Worm (Caenorhabditis elegans) whole organism, L4 larva: Measurements from ENCODE around the gene srbc-40.

Experiments
- T26A8.4 ChIP-seq: fragments of 200-800 bp; sonication (Bioruptor generic); IDR thresholded peaks from 2 replicates; pipeline ENCODE4 v1.3.6; 2022; ENCODE audit warnings: missing genetic modification characterization, missing compliant biosample characterization
- Y105C5A.15 ChIP-seq: fragments of 200-800 bp; sonication (Bioruptor generic); IDR thresholded peaks from 2 replicates; pipeline ENCODE4 v1.3.6; 2022; ENCODE audit warnings: missing genetic modification characterization, missing compliant biosample characterization
- ZK546.5 ChIP-seq, 2 experiments: sonication (generic microtip); optimal IDR thresholded peaks; 2 replicates each; lab custom pipeline; 2017; ENCODE audit warnings: missing biosample characterization in 2 of 2, missing genetic modification characterization in 2 of 2
- aly-2 ChIP-seq: sonication (generic microtip); optimal IDR thresholded peaks from 2 replicates; lab custom pipeline; 2018; ENCODE audit warnings: missing biosample characterization, missing genetic modification characterization
- ama-1 ChIP-seq: fragments of 150-350 bp; optimal IDR thresholded peaks from 2 replicates; lab custom pipeline; 2014; ENCODE audit warnings: inconsistent platforms, mixed read lengths
- attf-4 ChIP-seq: sonication (generic microtip); optimal IDR thresholded peaks from 3 replicates; lab custom pipeline; 2017; ENCODE audit warnings: missing biosample characterization, missing genetic modification characterization
- cey-2 ChIP-seq: sonication (generic microtip); optimal IDR thresholded peaks from 3 replicates; lab custom pipeline; 2017; ENCODE audit warnings: missing genetic modification characterization, mild to moderate bottlenecking, missing compliant biosample characterization, antibody characterized with exemption, borderline replicate concordance; ENCODE audit not compliant: insufficient read depth
- daf-16 ChIP-seq, 3 experiments: sonication (generic microtip); optimal IDR thresholded peaks; 2 replicates each; lab custom pipeline; 2016 to 2017; ENCODE audit warnings: missing genetic modification characterization in 3 of 3, missing genetic modification reagents in 3 of 3, mild to moderate bottlenecking in 2 of 3, missing compliant biosample characterization in 2 of 3, missing biosample characterization in 1 of 3, moderate library complexity in 1 of 3
- dmd-6 ChIP-seq: fragments of 200-800 bp; sonication (Bioruptor generic); IDR thresholded peaks from 2 replicates; pipeline ENCODE4 v1.3.6; 2022; ENCODE audit warnings: missing genetic modification reagents, missing genetic modification characterization, missing compliant biosample characterization
- dmd-9 ChIP-seq: fragments of 200-800 bp; sonication (Bioruptor generic); IDR thresholded peaks from 2 replicates; pipeline ENCODE4 v1.3.6; 2022; ENCODE audit warnings: missing genetic modification reagents, missing genetic modification characterization, missing compliant biosample characterization
- dpl-1 ChIP-seq: fragments of 150-350 bp; optimal IDR thresholded peaks from 2 replicates; lab custom pipeline; 2014; ENCODE audit warnings: missing biosample characterization, missing genetic modification reagents, missing genetic modification characterization
- duxl-1 ChIP-seq: sonication (generic microtip); optimal IDR thresholded peaks from 2 replicates; lab custom pipeline; 2016; ENCODE audit warnings: mild to moderate bottlenecking, missing genetic modification characterization, moderate library complexity, missing compliant biosample characterization; ENCODE audit not compliant: poor library complexity
- dve-1 ChIP-seq: sonication (generic microtip); optimal IDR thresholded peaks from 2 replicates; lab custom pipeline; 2017; ENCODE audit warnings: antibody characterized with exemption, mild to moderate bottlenecking, missing genetic modification characterization, missing compliant biosample characterization; ENCODE audit not compliant: insufficient read depth
- egl-27 ChIP-seq: sonication (generic microtip); optimal IDR thresholded peaks from 3 replicates; lab custom pipeline; 2017; ENCODE audit warnings: missing biosample characterization, missing genetic modification reagents, missing genetic modification characterization
- fos-1 ChIP-seq: fragments of 150-350 bp; optimal IDR thresholded peaks from 2 replicates; lab custom pipeline; 2014; ENCODE audit warnings: missing biosample characterization, missing genetic modification characterization
- gei-8 ChIP-seq: fragments of 200-800 bp; sonication (Bioruptor generic); optimal IDR thresholded peaks from 2 replicates; lab custom pipeline; 2018; ENCODE audit warnings: mild to moderate bottlenecking, missing genetic modification characterization, missing compliant biosample characterization
- hif-1 ChIP-seq, 2 experiments: sonication (generic microtip); optimal IDR thresholded peaks; 2 replicates each; lab custom pipeline; 2016 to 2017; ENCODE audit warnings: missing compliant biosample characterization in 2 of 2, missing genetic modification characterization in 2 of 2, missing genetic modification reagents in 2 of 2, missing genotype in 2 of 2, mild to moderate bottlenecking in 1 of 2
- hlh-30 ChIP-seq: sonication (generic microtip); optimal IDR thresholded peaks from 2 replicates; lab custom pipeline; 2017; ENCODE audit warnings: antibody characterized with exemption, mild to moderate bottlenecking, missing genetic modification characterization, missing compliant biosample characterization; ENCODE audit not compliant: insufficient read depth
- hmg-1.1 ChIP-seq: fragments of 200-800 bp; sonication (Bioruptor generic); IDR thresholded peaks from 2 replicates; pipeline ENCODE4 v1.3.6; 2022; ENCODE audit warnings: missing genetic modification reagents, missing genetic modification characterization, missing compliant biosample characterization
- jun-1 ChIP-seq: fragments of 150-350 bp; optimal IDR thresholded peaks from 2 replicates; lab custom pipeline; 2014; ENCODE audit warnings: missing biosample characterization, missing genetic modification reagents, missing genetic modification characterization
- lim-7 ChIP-seq: fragments of 200-800 bp; sonication (Bioruptor generic); IDR thresholded peaks from 2 replicates; pipeline ENCODE4 v1.3.6; 2022; ENCODE audit warnings: missing genetic modification characterization, missing compliant biosample characterization
- lin-1 ChIP-seq: fragments of 200-800 bp; sonication (Bioruptor generic); IDR thresholded peaks from 2 replicates; pipeline ENCODE4 v1.3.6; 2022; ENCODE audit warnings: missing genetic modification reagents, missing genetic modification characterization, missing compliant biosample characterization
- mdl-1 ChIP-seq, 2 experiments: fragments of 150-350 bp in 1 of 2; sonication (generic microtip) in 1 of 2; optimal IDR thresholded peaks; 2 replicates each; lab custom pipeline; 2014 to 2017; ENCODE audit warnings: missing biosample characterization in 2 of 2, missing genetic modification characterization in 2 of 2
- mep-1 ChIP-seq: fragments of 150-350 bp; sonication (generic microtip); optimal IDR thresholded peaks from 3 replicates; lab custom pipeline; 2014; ENCODE audit warnings: missing biosample characterization, missing genetic modification characterization
- mxl-3 ChIP-seq: fragments of 200-800 bp; sonication (Bioruptor generic); optimal IDR thresholded peaks from 2 replicates; lab custom pipeline; 2018; ENCODE audit warnings: mild to moderate bottlenecking, missing genetic modification characterization, missing compliant biosample characterization
- nhr-10 ChIP-seq: fragments of 150-350 bp; optimal IDR thresholded peaks from 2 replicates; lab custom pipeline; 2014; ENCODE audit warnings: missing biosample characterization, missing genetic modification characterization
- nhr-102 ChIP-seq: sonication (generic microtip); optimal IDR thresholded peaks from 2 replicates; lab custom pipeline; 2016; ENCODE audit warnings: mild to moderate bottlenecking, missing genetic modification characterization, moderate library complexity, missing compliant biosample characterization
- nhr-11 ChIP-seq: fragments of 150-350 bp; optimal IDR thresholded peaks from 2 replicates; lab custom pipeline; 2014; ENCODE audit warnings: missing biosample characterization, missing genetic modification characterization
- nhr-111 ChIP-seq: fragments of 200-800 bp; sonication (Bioruptor generic); optimal IDR thresholded peaks from 2 replicates; lab custom pipeline; 2018; ENCODE audit warnings: mild to moderate bottlenecking, missing genetic modification characterization, missing compliant biosample characterization
- nhr-237 ChIP-seq: sonication (generic microtip); optimal IDR thresholded peaks from 2 replicates; lab custom pipeline; 2017; ENCODE audit warnings: missing biosample characterization, missing genetic modification characterization
- nhr-25 ChIP-seq: sonication (generic microtip); optimal IDR thresholded peaks from 2 replicates; lab custom pipeline; 2017; ENCODE audit warnings: missing genetic modification characterization, mild to moderate bottlenecking, missing compliant biosample characterization, antibody characterized with exemption, moderate library complexity, borderline replicate concordance; ENCODE audit not compliant: insufficient read depth
- pha-4 ChIP-seq, 2 experiments: fragments of 150-350 bp in 1 of 2; fragments of 200-800 bp in 1 of 2; sonication (Bioruptor generic) in 1 of 2; IDR thresholded peaks in 1 of 2; optimal IDR thresholded peaks in 1 of 2; 2 replicates each; pipeline versions ENCODE4 v1.3.6 to Lab custom; 2014 to 2022; ENCODE audit warnings: missing genetic modification characterization in 2 of 2, missing genetic modification reagents in 2 of 2, missing biosample characterization in 1 of 2, missing compliant biosample characterization in 1 of 2
- php-3 ChIP-seq: fragments of 200-800 bp; sonication (Bioruptor generic); IDR thresholded peaks from 2 replicates; pipeline ENCODE4 v1.3.6; 2022; ENCODE audit warnings: missing genetic modification reagents, missing genetic modification characterization, missing compliant biosample characterization
- saeg-2 ChIP-seq: fragments of 200-800 bp; sonication (Bioruptor generic); IDR thresholded peaks from 2 replicates; pipeline ENCODE4 v1.3.6; 2022; ENCODE audit warnings: missing genetic modification reagents, missing genetic modification characterization, missing compliant biosample characterization
- skn-1 ChIP-seq: fragments of 150-350 bp; optimal IDR thresholded peaks from 2 replicates; lab custom pipeline; 2014; ENCODE audit warnings: missing biosample characterization, missing genetic modification characterization
- snpc-4 ChIP-seq: fragments of 150-350 bp; optimal IDR thresholded peaks from 2 replicates; lab custom pipeline; 2014; ENCODE audit warnings: missing biosample characterization, missing genetic modification characterization
- spr-1 ChIP-seq: sonication (generic microtip); optimal IDR thresholded peaks from 2 replicates; lab custom pipeline; 2016; ENCODE audit warnings: mild to moderate bottlenecking, missing genetic modification characterization, missing compliant biosample characterization
- tra-1 ChIP-seq: fragments of 200-800 bp; sonication (Bioruptor generic); IDR thresholded peaks from 2 replicates; pipeline ENCODE4 v1.3.6; 2022; ENCODE audit warnings: missing genetic modification reagents, missing genetic modification characterization, missing compliant biosample characterization
- unc-62 ChIP-seq, 3 experiments: fragments of 150-350 bp in 1 of 3; sonication (generic microtip); optimal IDR thresholded peaks in 2 of 3; peaks in 1 of 3; 1 replicate in 1 of 3; 2 replicates in 2 of 3; lab custom pipeline; 2014 to 2017; ENCODE audit warnings: missing biosample characterization in 3 of 3, missing genetic modification characterization in 3 of 3, missing genetic modification reagents in 3 of 3, missing genotype in 1 of 3
- ztf-7 ChIP-seq: fragments of 150-350 bp; optimal IDR thresholded peaks from 2 replicates; lab custom pipeline; 2014; ENCODE audit warnings: missing biosample characterization, missing genetic modification characterization

The srbc-40 gene

DNA sequence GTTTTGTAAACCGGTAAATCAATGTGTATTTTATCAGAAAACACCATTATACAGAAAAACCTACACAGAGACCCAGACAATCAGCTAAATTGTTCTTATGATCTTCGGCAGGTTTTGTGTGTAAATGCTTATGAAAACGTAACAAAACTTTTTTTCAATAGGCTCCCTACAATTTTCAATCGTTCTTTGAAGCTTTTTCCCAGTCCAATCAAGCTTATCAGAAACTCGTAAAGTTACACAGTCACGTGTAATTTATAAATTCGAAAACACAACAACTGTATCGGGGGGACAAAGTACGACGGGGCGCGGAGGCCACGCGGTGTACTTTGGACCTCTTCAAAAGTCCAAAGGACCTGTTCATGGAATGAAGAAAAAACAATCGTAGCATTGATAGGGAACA, 10.6 kb upstream of the srbc-40 start (continued):
- TF ChIP-seq nhr-25 (tag; lab: Kevin White, UChicago): no peak
- TF ChIP-seq attf-4: no peak
- peak; percentile 73 for TF ChIP-seq nhr-102 (tag; lab: Kevin White, UChicago)
- 0 out of 2 replicates have a peak, but pooled peaks have one; percentile 29 for TF ChIP-seq lim-7
- TF ChIP-seq hlh-30 (tag; lab: Kevin White, UChicago): peak; percentile 89
- peak; percentile 25 for TF ChIP-seq spr-1 (tag; lab: Kevin White, UChicago)
- peak; percentile 2 for TF ChIP-seq gei-8 (GFP tag; lab: Kevin White, UChicago)
- TF ChIP-seq ztf-7 (tag; lab: Kevin White, UChicago): no peak
- peak; percentile 72 for TF ChIP-seq mxl-3 (GFP tag; lab: Kevin White, UChicago)
- TF ChIP-seq dpl-1 (GFP tag; lab: Kevin White, UChicago): no peak
- peak; percentile 78 for TF ChIP-seq mep-1
- no peak for TF ChIP-seq saeg-2 (GFP tag; lab: Robert Waterston, UW)
- peak in 1 of 2 experiments; percentile 74 for TF ChIP-seq mdl-1 (tag; optimal IDR thresholded peaks at IDR 0.05; lab: Kevin White, UChicago)
- TF ChIP-seq pha-4 (GFP tag; IDR thresholded peaks at IDR 0.05; lab: Robert Waterston, UW): 0 out of 2 replicates have a peak, but pooled peaks have one; percentile 11
- TF ChIP-seq pha-4 (tag; optimal IDR thresholded peaks at IDR 0.05; lab: Kevin White, UChicago): no peak
- TF ChIP-seq ZK546.5 (tag; optimal IDR thresholded peaks at IDR 0.05; lab: Kevin White, UChicago): no peak
- no peak for TF ChIP-seq snpc-4
- TF ChIP-seq ama-1: peak; percentile 64
- TF ChIP-seq hmg-1.1 (GFP tag; lab: Robert Waterston, UW): no peak
- peak; percentile 89 for TF ChIP-seq dve-1 (tag; lab: Kevin White, UChicago)
- TF ChIP-seq nhr-10 (tag; lab: Kevin White, UChicago): peak; percentile 61
- no peak for TF ChIP-seq fos-1 (tag; lab: Kevin White, UChicago)
- TF ChIP-seq daf-16 (GFP tag; optimal IDR thresholded peaks at IDR 0.05; lab: Kevin White, UChicago): peak in 1 of 2 experiments; percentile 52
- TF ChIP-seq daf-16 (tag; optimal IDR thresholded peaks at IDR 0.05; lab: Kevin White, UChicago): peak; percentile 94
- no peak for TF ChIP-seq jun-1
- 0 out of 2 replicates have a peak, but pooled peaks have one; percentile 49 for TF ChIP-seq Y105C5A.15 (GFP tag; lab: Robert Waterston, UW)
- peak in 1 of 2 experiments; percentile 60 for TF ChIP-seq unc-62 (GFP tag; optimal IDR thresholded peaks at IDR 0.05 in 1 of 2; lab: Kevin White, UChicago)
- no peak for TF ChIP-seq unc-62 (tag; optimal IDR thresholded peaks at IDR 0.05; lab: Kevin White, UChicago)
- TF ChIP-seq php-3 (GFP tag; lab: Robert Waterston, UW): peak; percentile 93
- TF ChIP-seq duxl-1 (tag; lab: Kevin White, UChicago): peak; percentile 80
- TF ChIP-seq dmd-9 (GFP tag; lab: Robert Waterston, UW): no peak
- TF ChIP-seq nhr-237: no peak
- TF ChIP-seq hif-1 (tag; optimal IDR thresholded peaks at IDR 0.05; lab: Kevin White, UChicago): peak in 1 of 2 experiments; percentile 47
- no peak for TF ChIP-seq tra-1
- no peak for TF ChIP-seq egl-27 (tag; lab: Kevin White, UChicago)
- TF ChIP-seq T26A8.4 (GFP tag; lab: Robert Waterston, UW): peak; percentile 78
- no peak for TF ChIP-seq skn-1
- peak; percentile 66 for TF ChIP-seq dmd-6 (GFP tag; lab: Robert Waterston, UW)
- peak; percentile 38 for TF ChIP-seq cey-2 (tag; lab: Kevin White, UChicago)
- TF ChIP-seq nhr-111 (GFP tag; lab: Kevin White, UChicago): no peak
- TF ChIP-seq nhr-11 (tag; lab: Kevin White, UChicago): no peak
- TF ChIP-seq aly-2 (tag; lab: Kevin White, UChicago): no peak
- TF ChIP-seq lin-1: 0 out of 2 replicates have a peak, but pooled peaks have one; percentile 31
